Fruit fly (Drosophila melanogaster): ENCODE measurements around the gene CG11417.

DNA sequence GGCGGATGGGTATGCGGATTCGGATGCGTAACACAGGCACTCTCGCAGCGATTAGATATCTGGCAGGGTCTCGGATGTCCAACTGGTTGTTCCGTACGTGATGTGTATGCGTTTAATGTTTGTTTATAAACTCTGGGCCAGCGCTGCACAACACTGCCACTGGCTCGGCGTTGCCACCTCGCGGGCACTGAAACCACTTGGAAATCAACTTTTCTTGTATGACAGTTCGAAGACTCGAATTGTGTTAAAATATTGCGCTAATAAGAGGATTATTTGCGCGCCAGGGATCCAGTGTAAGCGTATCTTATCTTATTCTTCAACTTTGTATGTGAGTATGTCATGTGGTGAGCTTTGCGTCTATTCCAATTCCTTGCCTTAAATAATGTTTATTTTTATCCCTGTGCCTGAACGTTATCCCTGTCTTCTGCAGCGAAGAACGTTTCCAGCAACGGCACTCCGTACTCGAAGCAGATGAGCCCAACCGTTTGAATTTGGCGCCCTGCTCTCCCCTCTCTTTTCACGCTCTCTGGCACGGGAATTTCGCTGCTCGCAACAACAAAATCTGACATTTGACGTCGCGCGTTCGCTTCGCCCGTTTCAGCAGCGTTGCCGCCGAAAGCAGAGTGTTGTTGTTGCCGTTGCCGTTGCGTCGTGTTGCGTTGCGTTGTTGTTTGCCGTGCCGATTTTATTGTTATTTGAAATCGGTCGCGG, 26.7 kb downstream of the CG11417 start, which contains the start of the genes CG3719 and CG32813:
- peak; percentile 64 for TF ChIP-seq Myb (GFP tag; optimal IDR thresholded peaks at IDR 0.05)
- no peak for TF ChIP-seq Abd-B (GFP tag; optimal IDR thresholded peaks at IDR 0.05)
- TF ChIP-seq CG4820 (GFP tag; optimal IDR thresholded peaks at IDR 0.05): peak; percentile 13
- TF ChIP-seq h (optimal IDR thresholded peaks at IDR 0.05): no peak
- no peak for TF ChIP-seq CG13123 (GFP tag; optimal IDR thresholded peaks at IDR 0.05)
- TF ChIP-seq Nf-YB (GFP tag; optimal IDR thresholded peaks at IDR 0.05): no peak
- TF ChIP-seq da (GFP tag; optimal IDR thresholded peaks at IDR 0.05): no peak
- TF ChIP-seq Hand (GFP tag; optimal IDR thresholded peaks at IDR 0.05): no peak
- TF ChIP-seq Dek (tag; optimal IDR thresholded peaks at IDR 0.05): no peak
- peak; percentile 32 for TF ChIP-seq CHES-1-like (GFP tag; optimal IDR thresholded peaks at IDR 0.05)
- peak; percentile 38; the same call in 1 of the 2 replicates for TF ChIP-seq amos (GFP tag; IDR thresholded peaks at IDR 0.05; ENCODE audit: partially characterized antibody)
- TF ChIP-seq stwl (tag; optimal IDR thresholded peaks at IDR 0.05): peak; percentile 60
